Worm (Caenorhabditis elegans) whole organism, midembryonic: Measurements from ENCODE around the gene T07D3.4.

Source experiments
- T22C8.4 ChIP-seq: fragments of 200-800 bp; sonication (Bioruptor generic); IDR thresholded peaks from 2 replicates; pipeline ENCODE4 v1.3.6; 2022; ENCODE audit warnings: missing genetic modification characterization, missing compliant biosample characterization
- flt-1 ChIP-seq: fragments of 200-800 bp; sonication (Bioruptor generic); IDR thresholded peaks from 2 replicates; pipeline ENCODE4 v1.3.6; 2022; ENCODE audit warnings: missing genetic modification characterization, missing compliant biosample characterization
- klf-2 ChIP-seq: fragments of 200-800 bp; sonication (Bioruptor generic); conservative IDR thresholded peaks from 2 replicates; pipeline ENCODE4 v1.3.6; 2022; ENCODE audit warnings: missing genetic modification reagents, missing genetic modification characterization, missing compliant biosample characterization
- med-1 ChIP-seq: sonication (generic microtip); optimal IDR thresholded peaks from 2 replicates; lab custom pipeline; 2017; ENCODE audit warnings: missing genetic modification characterization, mild to moderate bottlenecking, missing compliant biosample characterization, antibody characterized with exemption, missing genetic modification reagents; ENCODE audit not compliant: insufficient read depth
- ref-1 ChIP-seq: fragments of 200-800 bp; sonication (Bioruptor generic); conservative IDR thresholded peaks from 2 replicates; pipeline ENCODE4 v1.3.6; 2022; ENCODE audit warnings: missing genetic modification reagents, missing genetic modification characterization, missing compliant biosample characterization
- tab-1 ChIP-seq: fragments of 200-800 bp; sonication (Bioruptor generic); IDR thresholded peaks from 2 replicates; pipeline ENCODE4 v1.3.6; 2022; ENCODE audit warnings: missing genetic modification characterization, missing compliant biosample characterization
- ztf-23 ChIP-seq: fragments of 200-800 bp; sonication (Bioruptor generic); IDR thresholded peaks from 2 replicates; pipeline ENCODE4 v1.3.6; 2022; ENCODE audit warnings: missing genetic modification reagents, missing genetic modification characterization, missing compliant biosample characterization
- ztf-29 ChIP-seq: fragments of 200-800 bp; sonication (Bioruptor generic); IDR thresholded peaks from 2 replicates; pipeline ENCODE4 v1.3.6; 2022; ENCODE audit warnings: missing genetic modification reagents, missing genetic modification characterization, missing compliant biosample characterization

- TF ChIP-seq med-1 (GFP tag; lab: Kevin White, UChicago) (no peak), ztf-29 (GFP tag; lab: Robert Waterston, UW) (no peak), T22C8.4 (GFP tag; lab: Robert Waterston, UW) (no peak), tab-1 (GFP tag; lab: Robert Waterston, UW) (no peak), flt-1 (no peak), ztf-23 (GFP tag; lab: Robert Waterston, UW) (no peak), ref-1 (GFP tag; lab: Robert Waterston, UW) (no peak), klf-2 (GFP tag; lab: Robert Waterston, UW) (no peak)
Observed at ce11 chrII:927331-927730, 39.2 kb downstream of the T07D3.4 start, which contains the start of gene R07C3.13.
